Fruit fly (Drosophila melanogaster) whole organism, wandering third instar larva: Measurements from ENCODE around the gene bocks.

Source experiments
- Abd-B ChIP-seq: fragments of >200 bp; optimal IDR thresholded peaks from 2 replicates; lab custom pipeline; 2017; ENCODE audit warnings: missing biosample characterization, missing genetic modification characterization
- CG32264 ChIP-seq: fragments of 200-800 bp; sonication (Bioruptor generic); optimal IDR thresholded peaks from 2 replicates; lab custom pipeline; 2016; ENCODE audit warnings: missing biosample characterization, missing genetic modification characterization
- CG9705 ChIP-seq: fragments of 200-800 bp; sonication (Bioruptor generic); optimal IDR thresholded peaks from 2 replicates; lab custom pipeline; 2018; ENCODE audit warnings: missing biosample characterization, mild to moderate bottlenecking, missing genetic modification characterization
- CrebA ChIP-seq: fragments of 200-800 bp; sonication (Bioruptor generic); optimal IDR thresholded peaks from 2 replicates; lab custom pipeline; 2016; ENCODE audit warnings: missing biosample characterization, mild to moderate bottlenecking, missing genetic modification characterization, borderline replicate concordance
- Dfd ChIP-seq: fragments of >200 bp; optimal IDR thresholded peaks from 2 replicates; lab custom pipeline; 2017; ENCODE audit warnings: missing biosample characterization, missing genetic modification characterization
- Dif ChIP-seq: fragments of 200-275, 200-300 bp; sonication (Bioruptor generic); optimal IDR thresholded peaks from 2 replicates; lab custom pipeline; 2018; ENCODE audit warnings: missing biosample characterization, missing genetic modification characterization; ENCODE audit not compliant: partially characterized antibody
- GATAd ChIP-seq: sonication (Bioruptor generic); optimal IDR thresholded peaks from 2 replicates; lab custom pipeline; 2016; ENCODE audit warnings: missing biosample characterization, missing genetic modification characterization
- HLH106 ChIP-seq: fragments of 200-800 bp; optimal IDR thresholded peaks from 3 replicates; lab custom pipeline; 2019; ENCODE audit warnings: missing biosample characterization, mild to moderate bottlenecking, missing genetic modification characterization, moderate library complexity
- Hnf4 ChIP-seq: fragments of 200-800 bp; sonication (Bioruptor generic); optimal IDR thresholded peaks from 2 replicates; lab custom pipeline; 2016; ENCODE audit warnings: missing biosample characterization, mild to moderate bottlenecking, missing genetic modification characterization
- Hr83 ChIP-seq: fragments of 200-300 bp; sonication (Bioruptor generic); optimal IDR thresholded peaks from 2 replicates; lab custom pipeline; 2016; ENCODE audit warnings: missing biosample characterization, mild to moderate bottlenecking, missing genetic modification characterization, moderate library complexity; ENCODE audit not compliant: poor library complexity, severe bottlenecking
- Jra ChIP-seq: sonication (Bioruptor generic); optimal IDR thresholded peaks from 2 replicates; lab custom pipeline; 2016; ENCODE audit warnings: missing biosample characterization, missing genetic modification characterization
- Mio ChIP-seq: sonication (Bioruptor generic); optimal IDR thresholded peaks from 2 replicates; lab custom pipeline; 2016; ENCODE audit warnings: missing biosample characterization, missing genetic modification characterization
- Myc ChIP-seq: fragments of >200 bp; optimal IDR thresholded peaks from 2 replicates; lab custom pipeline; 2017
- N ChIP-seq: fragments of >200 bp; optimal IDR thresholded peaks from 2 replicates; lab custom pipeline; 2018; ENCODE audit warnings: missing biosample characterization, missing external identifiers, missing genetic modification characterization
- OdsH ChIP-seq: fragments of 200-800 bp; sonication (Bioruptor generic); optimal IDR thresholded peaks from 2 replicates; lab custom pipeline; 2016; ENCODE audit warnings: missing biosample characterization, mild to moderate bottlenecking, missing genetic modification characterization
- Rel ChIP-seq, 2 experiments: fragments of 200-800 bp; sonication (Bioruptor generic) in 1 of 2; optimal IDR thresholded peaks; 2 replicates in 1 of 2; 3 replicates in 1 of 2; lab custom pipeline; 2016 to 2019; ENCODE audit warnings: mild to moderate bottlenecking in 2 of 2, missing biosample characterization in 2 of 2, missing genetic modification characterization in 2 of 2, moderate library complexity in 1 of 2
- Sp1 ChIP-seq: fragments of 200-800 bp; sonication (Bioruptor generic); optimal IDR thresholded peaks from 3 replicates; lab custom pipeline; 2019; ENCODE audit warnings: missing biosample characterization, mild to moderate bottlenecking, missing genetic modification characterization, moderate library complexity
- Vsx2 ChIP-seq: fragments of 200-300, 225-300 bp; sonication (Bioruptor generic); optimal IDR thresholded peaks from 2 replicates; lab custom pipeline; 2018; ENCODE audit warnings: missing biosample characterization, missing genetic modification characterization; ENCODE audit not compliant: partially characterized antibody
- br ChIP-seq: fragments of 200-800 bp; sonication (Bioruptor generic); optimal IDR thresholded peaks from 2 replicates; lab custom pipeline; 2016; ENCODE audit warnings: missing biosample characterization, missing genetic modification characterization
- brk ChIP-seq: fragments of 200-800 bp; sonication (Bioruptor generic); optimal IDR thresholded peaks from 2 replicates; lab custom pipeline; 2016; ENCODE audit warnings: missing biosample characterization, mild to moderate bottlenecking, missing genetic modification characterization
- dl ChIP-seq, 2 experiments: fragments of 175-275, 200-275 bp in 1 of 2; fragments of 200-275 bp in 1 of 2; sonication (Bioruptor generic); optimal IDR thresholded peaks; lab custom pipeline; 2018; ENCODE audit warnings: mild to moderate bottlenecking in 2 of 2, missing biosample characterization in 2 of 2, missing genetic modification characterization in 2 of 2, moderate library complexity in 2 of 2; ENCODE audit not compliant: partially characterized antibody in 2 of 2, insufficient read depth in 1 of 2
- dmrt93B ChIP-seq: fragments of 200-800 bp; sonication (Bioruptor generic); optimal IDR thresholded peaks from 2 replicates; lab custom pipeline; 2018; ENCODE audit warnings: missing biosample characterization, mild to moderate bottlenecking, missing genetic modification characterization
- dsf ChIP-seq: sonication (Bioruptor generic); optimal IDR thresholded peaks from 2 replicates; lab custom pipeline; 2016; ENCODE audit warnings: missing biosample characterization, missing genetic modification characterization, borderline replicate concordance
- ey ChIP-seq: fragments of 200-800 bp; sonication (Bioruptor generic); optimal IDR thresholded peaks from 2 replicates; lab custom pipeline; 2016; ENCODE audit warnings: missing biosample characterization, missing genetic modification characterization
- foxo ChIP-seq, 2 experiments: fragments of 200-800 bp; sonication (Bioruptor generic); optimal IDR thresholded peaks; 2 replicates in 1 of 2; 3 replicates in 1 of 2; lab custom pipeline; 2016 to 2017; ENCODE audit warnings: missing biosample characterization in 2 of 2, missing genetic modification characterization in 2 of 2
- fru ChIP-seq: fragments of 200-800 bp; sonication (Bioruptor generic); optimal IDR thresholded peaks from 3 replicates; lab custom pipeline; 2016; ENCODE audit warnings: missing biosample characterization, mild to moderate bottlenecking, missing genetic modification characterization
- h ChIP-seq: fragments of 200-800 bp; sonication (Bioruptor generic); optimal IDR thresholded peaks from 3 replicates; lab custom pipeline; 2016; ENCODE audit warnings: missing biosample characterization, mild to moderate bottlenecking, missing genetic modification characterization
- jim ChIP-seq: fragments of 175-275, 200-325 bp; sonication (Bioruptor generic); optimal IDR thresholded peaks from 2 replicates; lab custom pipeline; 2016; ENCODE audit warnings: missing biosample characterization, mild to moderate bottlenecking, missing genetic modification characterization
- lola ChIP-seq: fragments of >200 bp; optimal IDR thresholded peaks from 2 replicates; lab custom pipeline; 2017; ENCODE audit warnings: missing biosample characterization, missing genetic modification characterization
- pan ChIP-seq: fragments of >200 bp; optimal IDR thresholded peaks from 2 replicates; lab custom pipeline; 2017
- psq ChIP-seq: fragments of 200-800 bp; sonication (Bioruptor generic); optimal IDR thresholded peaks from 3 replicates; lab custom pipeline; 2017; ENCODE audit warnings: missing biosample characterization, mild to moderate bottlenecking, missing genetic modification characterization, moderate library complexity
- rgr ChIP-seq: fragments of 200-800 bp; sonication (Bioruptor generic); optimal IDR thresholded peaks from 3 replicates; lab custom pipeline; 2016; ENCODE audit warnings: missing biosample characterization, mild to moderate bottlenecking, missing genetic modification characterization
- sage ChIP-seq: fragments of 200-800 bp; sonication (Bioruptor generic); optimal IDR thresholded peaks from 2 replicates; lab custom pipeline; 2016; ENCODE audit warnings: missing biosample characterization, mild to moderate bottlenecking, missing genetic modification characterization
- sv ChIP-seq: fragments of 200-800 bp; sonication (Bioruptor generic); optimal IDR thresholded peaks from 3 replicates; lab custom pipeline; 2016; ENCODE audit warnings: missing biosample characterization, missing genetic modification characterization
- tai ChIP-seq: sonication (Bioruptor generic); optimal IDR thresholded peaks from 2 replicates; lab custom pipeline; 2016; ENCODE audit warnings: missing biosample characterization, missing genetic modification characterization
- usp ChIP-seq: fragments of >200 bp; optimal IDR thresholded peaks from 2 replicates; lab custom pipeline; 2017; ENCODE audit warnings: missing biosample characterization, missing genetic modification characterization
- woc ChIP-seq: sonication (Bioruptor generic); optimal IDR thresholded peaks from 2 replicates; lab custom pipeline; 2016; ENCODE audit warnings: missing biosample characterization, mild to moderate bottlenecking, missing genetic modification characterization

The bocks gene

DNA sequence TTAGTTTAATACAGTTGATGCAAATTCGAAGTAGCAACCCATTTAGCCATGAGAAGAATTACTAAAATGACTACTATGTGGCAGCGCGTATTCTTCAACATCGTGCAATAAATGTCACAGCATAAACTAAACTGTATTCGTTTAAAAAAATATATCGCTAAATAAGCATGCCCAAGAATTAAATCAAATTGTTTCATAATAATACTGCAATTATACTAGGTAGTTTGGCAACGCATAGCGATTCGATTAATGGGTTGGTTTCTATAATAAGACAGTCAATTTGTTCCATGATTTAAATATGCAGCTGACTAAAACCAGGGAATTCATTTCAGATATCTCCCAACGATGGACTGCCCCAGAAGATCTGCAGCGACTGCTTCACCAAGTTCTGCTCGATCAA is 7.7 kb downstream of the bocks start, which contains the start of gene CG33654:
Gene CG33654, minus strand, starts transcription at position 101 of the 400 bp plus-strand sequence.
- TF ChIP-seq jim (GFP tag; lab: Kevin White, UChicago) (no peak), CG9705 (GFP tag; lab: Kevin White, UChicago) (no peak), HLH106 (tag; lab: Kevin White, UChicago) (no peak), Dfd (no peak), tai (no peak), sv (no peak), sage (GFP tag; lab: Kevin White, UChicago) (no peak), Hr83 (GFP tag; lab: Kevin White, UChicago) (no peak), Abd-B (GFP tag; lab: Kevin White, UChicago) (no peak), GATAd (GFP tag; lab: Kevin White, UChicago) (no peak), dsf (no peak), Mio (GFP tag; lab: Kevin White, UChicago) (no peak), dmrt93B (GFP tag; lab: Kevin White, UChicago) (no peak), OdsH (GFP tag; lab: Kevin White, UChicago) (no peak), psq (GFP tag; lab: Kevin White, UChicago) (no peak), woc (no peak)

DNA sequence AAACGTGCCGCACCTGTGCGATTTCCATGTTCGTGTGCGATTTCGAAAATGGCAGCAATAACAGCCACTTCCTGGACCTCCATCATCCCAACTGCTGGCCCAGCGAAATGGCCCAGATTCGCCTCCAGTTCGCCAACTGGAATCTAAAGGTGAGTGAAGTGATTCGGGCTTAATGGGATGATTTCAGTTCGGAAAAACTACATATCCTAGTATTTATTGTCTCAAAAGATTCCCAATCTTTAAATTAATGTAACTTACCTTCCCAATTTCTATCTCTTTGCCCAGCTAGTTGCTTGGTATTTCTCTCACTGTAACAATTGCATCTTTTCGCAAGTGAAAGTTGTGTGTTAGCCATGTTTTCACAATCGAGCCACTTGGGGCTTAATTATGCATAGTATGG is 8.8 kb downstream of the bocks start:
- no peak for TF ChIP-seq Mio (GFP tag; lab: Kevin White, UChicago)
- no peak for TF ChIP-seq sv
- no peak for TF ChIP-seq dsf
- TF ChIP-seq Jra: no peak
- no peak for TF ChIP-seq tai
- no peak for TF ChIP-seq dmrt93B (GFP tag; lab: Kevin White, UChicago)

DNA sequence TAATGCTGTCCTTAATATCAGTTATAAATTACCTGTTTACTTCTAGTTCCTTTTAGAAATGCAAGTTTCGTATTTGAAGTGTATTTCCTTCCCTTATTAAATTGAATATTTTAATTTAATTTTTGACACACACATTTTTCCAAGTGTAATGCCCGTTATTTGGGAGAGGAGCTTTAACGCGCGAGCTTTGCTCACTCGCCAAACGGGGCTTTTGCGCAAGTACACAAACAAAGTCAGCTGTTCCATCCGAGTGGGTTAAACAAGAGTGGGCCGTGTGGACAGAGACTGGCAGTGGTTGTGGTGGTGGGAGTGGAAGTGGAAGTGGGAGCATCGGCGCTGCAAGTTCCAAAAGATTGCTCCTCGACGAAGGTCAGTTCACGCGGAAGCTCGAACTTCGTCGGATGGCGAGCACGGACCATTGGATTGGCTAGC is 9.7 kb downstream of the bocks start, which contains the start of gene CG8301:
Gene CG8301, plus strand, starts transcription at position 218 of the 432 bp plus-strand sequence.
- TF ChIP-seq h: peak; percentile 15
- peak in 1 of 2 experiments; percentile 12 for TF ChIP-seq foxo (GFP tag; optimal IDR thresholded peaks at IDR 0.05; lab: Kevin White, UChicago)
- no peak for TF ChIP-seq dl (GFP tag; optimal IDR thresholded peaks at IDR 0.05; lab: Kevin White, UChicago; ENCODE audit: insufficient read depth in 1 of 2, partially characterized antibody in 2 of 2)
- TF ChIP-seq Rel (GFP tag; optimal IDR thresholded peaks at IDR 0.05; lab: Kevin White, UChicago): no peak
- TF ChIP-seq Rel (tag; optimal IDR thresholded peaks at IDR 0.05; lab: Kevin White, UChicago): peak; percentile 41
- peak; percentile 19 for TF ChIP-seq HLH106 (tag; lab: Kevin White, UChicago)
- no peak for TF ChIP-seq pan (lab: Kevin White, UChicago)
- TF ChIP-seq, all 38 proteins: peak for 4

DNA sequence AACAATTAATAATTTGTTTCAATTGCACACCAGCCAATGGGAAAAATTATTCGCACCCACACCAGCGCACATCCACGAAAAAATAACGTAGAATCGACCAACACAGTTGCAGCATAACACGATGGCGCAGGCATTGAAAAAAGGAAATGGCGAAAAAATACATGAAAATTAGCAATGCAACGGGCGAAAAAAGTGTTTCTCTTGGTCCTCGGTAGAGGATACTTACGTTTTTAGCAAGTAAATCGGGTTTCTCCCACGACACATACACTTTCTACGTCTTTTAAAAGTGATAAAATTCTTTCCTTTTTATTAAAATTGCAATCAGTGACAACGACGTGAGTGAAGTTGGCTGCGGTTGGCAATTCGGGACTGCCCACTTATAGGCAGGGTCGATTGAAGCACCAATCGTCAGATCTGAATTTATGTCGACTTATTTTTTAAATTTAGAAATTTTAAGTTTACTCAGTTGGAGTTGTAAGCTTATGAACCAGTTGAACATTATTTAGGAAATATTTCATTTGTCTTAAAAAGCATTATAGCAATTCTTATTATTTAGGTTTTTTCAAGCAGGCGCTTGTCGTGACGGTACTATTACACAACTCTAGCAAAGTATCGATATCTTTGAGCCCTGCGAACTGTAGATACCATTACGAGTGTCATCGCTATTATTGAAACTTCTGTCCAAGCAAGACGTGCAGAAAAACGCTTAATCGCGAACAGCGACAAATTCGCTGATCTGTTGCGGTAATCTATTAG is 13.2 kb downstream of the bocks start, which contains the start of the genes Kap-alpha3 and Son:
Gene Kap-alpha3, minus strand, starts transcription at position 352 of the 756 bp plus-strand sequence.
Gene Son, plus strand, starts transcription at position 661 of the 756 bp plus-strand sequence.
- TF ChIP-seq Myc: peak; percentile 80
- TF ChIP-seq brk (GFP tag; lab: Kevin White, UChicago): no peak
- peak; percentile 88 for TF ChIP-seq Jra
- no peak for TF ChIP-seq Rel (GFP tag; optimal IDR thresholded peaks at IDR 0.05; lab: Kevin White, UChicago)
- TF ChIP-seq Rel (tag; optimal IDR thresholded peaks at IDR 0.05; lab: Kevin White, UChicago): peak; percentile 90
- no peak for TF ChIP-seq Abd-B (GFP tag; lab: Kevin White, UChicago)
- no peak for TF ChIP-seq Dfd
- TF ChIP-seq Hnf4 (GFP tag; lab: Kevin White, UChicago): peak; percentile 93
- TF ChIP-seq sage (GFP tag; lab: Kevin White, UChicago): peak; percentile 65
- peak; percentile 83 for TF ChIP-seq Hr83 (GFP tag; lab: Kevin White, UChicago)
- peak; percentile 93 for TF ChIP-seq woc
- TF ChIP-seq lola (GFP tag; lab: Kevin White, UChicago): no peak
- TF ChIP-seq usp (GFP tag; lab: Kevin White, UChicago): no peak
- TF ChIP-seq N (GFP tag; lab: Kevin White, UChicago): no peak
- peak; percentile 91 for TF ChIP-seq sv
- TF ChIP-seq OdsH (GFP tag; lab: Kevin White, UChicago): peak; percentile 82
- TF ChIP-seq GATAd (GFP tag; lab: Kevin White, UChicago): peak; percentile 33
- no peak for TF ChIP-seq pan (lab: Kevin White, UChicago)
- peak; percentile 84 for TF ChIP-seq CG32264 (GFP tag; lab: Kevin White, UChicago)
- TF ChIP-seq dmrt93B (GFP tag; lab: Kevin White, UChicago): peak; percentile 96
- peak; percentile 92 for TF ChIP-seq h
- TF ChIP-seq rgr (GFP tag; lab: Kevin White, UChicago): peak; percentile 94
- TF ChIP-seq CrebA: no peak
- TF ChIP-seq CG9705 (GFP tag; lab: Kevin White, UChicago): peak; percentile 95
- TF ChIP-seq Vsx2 (GFP tag; lab: Kevin White, UChicago): no peak
- TF ChIP-seq tai: no peak
- no peak for TF ChIP-seq jim (GFP tag; lab: Kevin White, UChicago)
- no peak for TF ChIP-seq dl (GFP tag; optimal IDR thresholded peaks at IDR 0.05; lab: Kevin White, UChicago; ENCODE audit: insufficient read depth in 1 of 2, partially characterized antibody in 2 of 2)
- peak; percentile 82 for TF ChIP-seq dsf
- no peak for TF ChIP-seq Dif (GFP tag; lab: Kevin White, UChicago)
- peak; percentile 91 for TF ChIP-seq br
- TF ChIP-seq HLH106 (tag; lab: Kevin White, UChicago): peak; percentile 90
- peak; percentile 91 for TF ChIP-seq fru
- TF ChIP-seq Mio (GFP tag; lab: Kevin White, UChicago): peak; percentile 79
- TF ChIP-seq psq (GFP tag; lab: Kevin White, UChicago): peak; percentile 80
- TF ChIP-seq ey: peak; percentile 86
- peak; percentile 58 to 92 for TF ChIP-seq foxo (GFP tag; optimal IDR thresholded peaks at IDR 0.05; lab: Kevin White, UChicago)
- peak; percentile 91 for TF ChIP-seq Sp1
